Worm (Caenorhabditis elegans) whole organism, mixed stage, embryonic: ENCODE data around the gene memi-3.

ENCODE experiments used
- blmp-1 ChIP-seq: fragments of 150-350 bp; optimal IDR thresholded peaks from 2 replicates; lab custom pipeline; 2014; ENCODE audit warnings: missing biosample characterization, missing genetic modification characterization
- ces-1 ChIP-seq: fragments of 150-350 bp; optimal IDR thresholded peaks from 2 replicates; lab custom pipeline; 2014; ENCODE audit warnings: missing biosample characterization, missing genetic modification reagents, missing genetic modification characterization
- elt-1 ChIP-seq: sonication (generic microtip); optimal IDR thresholded peaks from 2 replicates; lab custom pipeline; 2017; ENCODE audit warnings: missing genetic modification characterization, mild to moderate bottlenecking, missing compliant biosample characterization, antibody characterized with exemption, moderate library complexity, borderline replicate concordance; ENCODE audit not compliant: insufficient read depth
- elt-3 ChIP-seq: fragments of 150-350 bp; optimal IDR thresholded peaks from 2 replicates; lab custom pipeline; 2014; ENCODE audit warnings: missing biosample characterization, missing genetic modification characterization
- lsy-2 ChIP-seq: fragments of 150-350 bp; optimal IDR thresholded peaks from 2 replicates; lab custom pipeline; 2014; ENCODE audit warnings: missing biosample characterization, missing genetic modification characterization
- nhr-12 ChIP-seq: fragments of 150-350 bp; optimal IDR thresholded peaks from 2 replicates; lab custom pipeline; 2014; ENCODE audit warnings: missing biosample characterization, missing genetic modification characterization
- nhr-76 ChIP-seq: sonication (generic microtip); optimal IDR thresholded peaks from 2 replicates; lab custom pipeline; 2017; ENCODE audit warnings: missing biosample characterization, missing genetic modification characterization
- pha-4 ChIP-seq: fragments of 150-350 bp; optimal IDR thresholded peaks from 2 replicates; lab custom pipeline; 2018; ENCODE audit warnings: missing biosample characterization, missing genetic modification reagents, missing genetic modification characterization
- sem-2 ChIP-seq: fragments of 200-800 bp; sonication (Bioruptor generic); optimal IDR thresholded peaks from 2 replicates; lab custom pipeline; 2018; ENCODE audit warnings: mild to moderate bottlenecking, missing genetic modification characterization, missing compliant biosample characterization
- sptf-1 ChIP-seq: sonication (generic microtip); optimal IDR thresholded peaks from 2 replicates; lab custom pipeline; 2017; ENCODE audit warnings: mild to moderate bottlenecking, missing genetic modification characterization, moderate library complexity, missing compliant biosample characterization
- unc-120 ChIP-seq: sonication (generic microtip); optimal IDR thresholded peaks from 2 replicates; lab custom pipeline; 2017; ENCODE audit warnings: missing genetic modification characterization, missing compliant biosample characterization; ENCODE audit not compliant: poor library complexity, severe bottlenecking
- unc-62 ChIP-seq: fragments of 150-350 bp; optimal IDR thresholded peaks from 2 replicates; lab custom pipeline; 2014; ENCODE audit warnings: missing biosample characterization, missing genetic modification reagents, missing genetic modification characterization

DNA sequence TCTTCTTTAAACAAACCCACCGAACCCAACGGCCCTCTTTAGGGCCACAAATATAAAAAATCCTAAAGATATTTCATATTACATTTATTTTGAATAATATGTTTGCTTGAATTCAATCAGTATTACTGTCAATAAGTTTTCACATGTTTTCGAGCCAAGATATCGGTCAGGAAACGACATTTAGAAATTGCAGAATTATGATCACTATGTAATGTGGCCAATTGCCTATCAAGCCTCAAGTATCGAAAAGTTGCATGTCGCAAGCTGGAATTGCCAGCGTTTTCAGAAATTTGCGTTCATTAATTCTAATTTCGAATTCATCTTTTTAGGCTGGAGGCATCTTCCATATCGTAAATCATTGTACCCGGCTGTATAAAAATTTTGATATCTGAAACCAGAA lies 1.7 kb downstream of the memi-3 start:
- TF ChIP-seq pha-4 (tag; lab: Kevin White, UChicago) (no peak), elt-1 (tag; lab: Kevin White, UChicago) (no peak), unc-62 (no peak), nhr-76 (no peak), blmp-1 (no peak), sptf-1 (tag; lab: Kevin White, UChicago) (no peak), unc-120 (tag; lab: Kevin White, UChicago) (no peak), sem-2 (no peak), ces-1 (GFP tag; lab: Kevin White, UChicago) (no peak), lsy-2 (tag; lab: Kevin White, UChicago) (no peak), elt-3 (tag; lab: Kevin White, UChicago) (no peak), nhr-12 (tag; lab: Kevin White, UChicago) (no peak)
